Fruit fly (Drosophila melanogaster): ENCODE measurements around the gene Wdr81.

DNA sequence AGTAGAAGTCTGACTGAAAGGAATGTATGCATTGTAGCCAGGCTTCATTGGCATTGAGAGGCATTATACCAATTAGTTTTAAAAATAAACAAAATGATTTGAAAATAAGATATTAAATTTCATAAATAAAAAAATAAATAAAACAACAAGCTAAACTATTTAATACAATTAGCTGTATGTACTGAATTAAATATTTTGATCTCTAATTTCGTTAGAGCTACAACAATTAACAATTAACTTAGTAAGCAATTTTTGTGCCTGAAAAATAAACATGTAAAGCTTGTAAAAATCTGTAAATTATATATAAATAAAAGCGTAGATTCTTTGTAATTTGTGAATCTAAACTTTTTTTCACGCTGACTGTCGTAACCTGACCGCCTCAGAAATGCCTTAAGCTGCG is 12.9 kb downstream of the Wdr81 start, which contains the start of gene Rh5:
- no peak for TF ChIP-seq Myc (optimal IDR thresholded peaks at IDR 0.05)
- TF ChIP-seq h (optimal IDR thresholded peaks at IDR 0.05): no peak
- no peak for TF ChIP-seq Sin3A (optimal IDR thresholded peaks at IDR 0.05)
- no peak for TF ChIP-seq psq (optimal IDR thresholded peaks at IDR 0.05)
- TF ChIP-seq insv (optimal IDR thresholded peaks at IDR 0.05): no peak
